Worm (Caenorhabditis elegans) whole organism, L2 larva: ENCODE results near the gene T01B4.3.

Source experiments
- R02D3.7 ChIP-seq: fragments of 150-350 bp; optimal IDR thresholded peaks from 2 replicates; lab custom pipeline; 2014; ENCODE audit warnings: missing biosample characterization, missing genetic modification characterization
- ama-1 ChIP-seq: fragments of 150-350 bp; optimal IDR thresholded peaks from 2 replicates; lab custom pipeline; 2018; ENCODE audit warnings: inconsistent platforms
- dmd-4 ChIP-seq: sonication (generic microtip); optimal IDR thresholded peaks from 2 replicates; lab custom pipeline; 2017; ENCODE audit warnings: missing biosample characterization, missing genetic modification characterization
- elt-3 ChIP-seq: sonication (generic microtip); optimal IDR thresholded peaks from 2 replicates; lab custom pipeline; 2017; ENCODE audit warnings: missing biosample characterization, missing genetic modification characterization
- nhr-11 ChIP-seq: fragments of 150-350 bp; optimal IDR thresholded peaks from 2 replicates; lab custom pipeline; 2014; ENCODE audit warnings: missing biosample characterization, missing genetic modification characterization
- nhr-237 ChIP-seq: fragments of 150-350 bp; optimal IDR thresholded peaks from 2 replicates; lab custom pipeline; 2014; ENCODE audit warnings: missing biosample characterization, missing genetic modification characterization
- unc-62 ChIP-seq: fragments of 150-350 bp; optimal IDR thresholded peaks from 2 replicates; lab custom pipeline; 2014; ENCODE audit warnings: missing biosample characterization, missing genetic modification reagents, missing genetic modification characterization

DNA sequence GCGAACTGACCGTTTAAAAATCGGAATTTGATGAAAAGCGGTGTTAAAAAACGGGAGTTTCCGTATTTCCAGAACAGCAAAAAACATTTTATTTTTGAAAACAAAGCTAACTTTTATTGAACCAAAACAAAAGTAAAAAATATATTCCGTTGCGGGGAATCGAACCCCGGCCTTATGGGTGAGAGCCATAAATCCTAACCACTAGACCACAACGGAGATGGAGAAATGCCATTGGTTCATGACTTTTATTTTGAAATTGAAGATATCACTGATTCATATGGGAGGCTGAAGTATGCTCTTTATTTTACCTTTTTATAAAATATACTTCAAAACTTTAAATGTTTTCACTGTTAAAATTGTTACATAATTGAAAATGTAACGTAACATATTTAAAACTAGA lies 32.4 kb downstream of the T01B4.3 start:
- no peak for TF ChIP-seq R02D3.7 (tag; lab: Kevin White, UChicago)
- TF ChIP-seq elt-3 (tag; lab: Kevin White, UChicago), result no peak
- no peak for TF ChIP-seq nhr-11
- TF ChIP-seq dmd-4 (tag; lab: Kevin White, UChicago), result no peak
- TF ChIP-seq ama-1 (lab: Kevin White, UChicago), result no peak
- TF ChIP-seq unc-62 (GFP tag; lab: Kevin White, UChicago), result no peak
- TF ChIP-seq nhr-237 (tag; lab: Kevin White, UChicago), result no peak
